Fruit fly (Drosophila melanogaster) whole organism: ENCODE measurements around the gene CG44158.

Experiments
- CG8478 ChIP-seq: fragments of >200 bp; optimal IDR thresholded peaks from 2 replicates; lab custom pipeline; 2018; ENCODE audit warnings: inconsistent platforms
- Dll ChIP-seq: fragments of >200 bp; optimal IDR thresholded peaks from 2 replicates; lab custom pipeline; 2017
- EcR ChIP-seq, 2 experiments: fragments of >200 bp; optimal IDR thresholded peaks; 2 replicates each; lab custom pipeline; 2017; ENCODE audit warnings: missing biosample characterization in 2 of 2, missing genetic modification characterization in 2 of 2, missing genetic modification reagents in 2 of 2
- psq ChIP-seq: fragments of >200 bp; optimal IDR thresholded peaks from 2 replicates; lab custom pipeline; 2017

dm6 chr3R:18235879-18236278, 27.3 kb downstream of the CG44158 start, which contains the start of gene repo:
- TF ChIP-seq CG8478 (lab: Kevin White, UChicago): no peak
- TF ChIP-seq Dll (lab: Kevin White, UChicago): no peak
- TF ChIP-seq psq (lab: Kevin White, UChicago): no peak
- TF ChIP-seq EcR (GFP tag; optimal IDR thresholded peaks at IDR 0.05; lab: Kevin White, UChicago): no peak
